Fruit fly (Drosophila melanogaster) whole organism, embryonic: Measurements from ENCODE around the gene CG10702.
A peak's percentile ranks its signal among the peaks of the same experiment; 100 is the strongest.

Source experiments
- Abd-B ChIP-seq: fragments of 200-800 bp; sonication (Bioruptor generic); optimal IDR thresholded peaks from 2 replicates; lab custom pipeline; 2018; ENCODE audit warnings: missing biosample characterization, mild to moderate bottlenecking, missing genetic modification characterization, moderate library complexity
- Bdp1 ChIP-seq: fragments of 200-800 bp; sonication (Bioruptor generic); optimal IDR thresholded peaks from 3 replicates; lab custom pipeline; 2016; ENCODE audit warnings: missing biosample characterization, missing genetic modification characterization
- CG1024 ChIP-seq: fragments of 200-800 bp; sonication (Bioruptor generic); IDR thresholded peaks from 2 replicates; pipeline ENCODE4 v1.3.6; 2022; ENCODE audit warnings: missing biosample characterization, missing genetic modification characterization
- CG10543 ChIP-seq: fragments of 200-800 bp; sonication (Bioruptor generic); optimal IDR thresholded peaks from 3 replicates; lab custom pipeline; 2017; ENCODE audit warnings: missing biosample characterization, mild to moderate bottlenecking, missing genetic modification characterization, moderate library complexity
- CG11504 ChIP-seq: fragments of 200-800 bp; sonication (Bioruptor generic); optimal IDR thresholded peaks from 3 replicates; lab custom pipeline; 2019; ENCODE audit warnings: missing biosample characterization, mild to moderate bottlenecking, missing genetic modification characterization, moderate library complexity
- CG12236 ChIP-seq: fragments of 200-800 bp; sonication (Bioruptor generic); optimal IDR thresholded peaks from 2 replicates; lab custom pipeline; 2016; ENCODE audit warnings: missing biosample characterization, missing genetic modification characterization
- CG12744 ChIP-seq: fragments of 200-800 bp; sonication (Bioruptor generic); optimal IDR thresholded peaks from 2 replicates; lab custom pipeline; 2016; ENCODE audit warnings: missing biosample characterization, missing genetic modification characterization
- CG14860 ChIP-seq: fragments of 200-800 bp; sonication (Bioruptor generic); IDR thresholded peaks from 3 replicates; pipeline ENCODE4 v1.3.6; 2022; ENCODE audit warnings: missing biosample characterization, missing genetic modification characterization; ENCODE audit not compliant: partially characterized antibody
- CG14965 ChIP-seq: fragments of 200-800 bp; sonication (Bioruptor generic); optimal IDR thresholded peaks from 2 replicates; lab custom pipeline; 2016; ENCODE audit warnings: missing biosample characterization, missing genetic modification characterization, borderline replicate concordance
- CG15269 ChIP-seq: fragments of 200-800 bp; sonication (Bioruptor generic); optimal IDR thresholded peaks from 2 replicates; lab custom pipeline; 2018; ENCODE audit warnings: missing biosample characterization, mild to moderate bottlenecking, missing genetic modification characterization, moderate library complexity
- CG17361 ChIP-seq: fragments of 200-800 bp; sonication (Bioruptor generic); IDR thresholded peaks from 3 replicates; pipeline ENCODE4 v1.3.6; 2022; ENCODE audit warnings: missing biosample characterization, missing genetic modification characterization
- CG2116 ChIP-seq: fragments of 200-800 bp; sonication (Bioruptor generic); optimal IDR thresholded peaks from 3 replicates; lab custom pipeline; 2018; ENCODE audit warnings: missing biosample characterization, mild to moderate bottlenecking, missing genetic modification characterization
- CG2678 ChIP-seq: fragments of 200-800 bp; sonication (Bioruptor generic); optimal IDR thresholded peaks from 3 replicates; lab custom pipeline; 2019; ENCODE audit warnings: missing biosample characterization, mild to moderate bottlenecking, missing genetic modification characterization, moderate library complexity
- CG32532 ChIP-seq: fragments of 200-800 bp; sonication (Bioruptor generic); IDR thresholded peaks from 2 replicates; pipeline ENCODE4 v1.3.6; 2022; ENCODE audit warnings: missing biosample characterization, missing genetic modification characterization
- CG4424 ChIP-seq: fragments of 200-800 bp; sonication (Bioruptor generic); optimal IDR thresholded peaks from 3 replicates; lab custom pipeline; 2016; ENCODE audit warnings: missing biosample characterization, missing genetic modification characterization
- CG7357 ChIP-seq: fragments of 200-800 bp; sonication (Bioruptor generic); IDR thresholded peaks from 3 replicates; pipeline ENCODE4 v1.3.6; 2022; ENCODE audit warnings: missing biosample characterization, missing genetic modification characterization
- CG7556 ChIP-seq: fragments of 200-800 bp; sonication (Bioruptor generic); optimal IDR thresholded peaks from 2 replicates; lab custom pipeline; 2017; ENCODE audit warnings: missing biosample characterization, mild to moderate bottlenecking, missing genetic modification characterization
- CG8944 ChIP-seq: fragments of 200-800 bp; sonication (Bioruptor generic); optimal IDR thresholded peaks from 3 replicates; lab custom pipeline; 2016; ENCODE audit warnings: missing biosample characterization, missing genetic modification characterization
- CG9797 ChIP-seq: fragments of 200-800 bp; sonication (Bioruptor generic); optimal IDR thresholded peaks from 3 replicates; lab custom pipeline; 2018; ENCODE audit warnings: missing biosample characterization, mild to moderate bottlenecking, missing genetic modification characterization
- CG9817 ChIP-seq: fragments of 200-800 bp; sonication (Bioruptor generic); optimal IDR thresholded peaks from 2 replicates; lab custom pipeline; 2018; ENCODE audit warnings: missing biosample characterization, mild to moderate bottlenecking, missing genetic modification characterization, moderate library complexity
- CHES-1-like ChIP-seq: fragments of 200-800 bp; sonication (Bioruptor generic); optimal IDR thresholded peaks from 2 replicates; lab custom pipeline; 2016; ENCODE audit warnings: missing biosample characterization, missing genetic modification characterization
- Dll ChIP-seq: fragments of 200-800 bp; sonication (Bioruptor generic); IDR thresholded peaks from 4 replicates; pipeline ENCODE4 v1.3.6; 2022; ENCODE audit warnings: missing biosample characterization, missing genetic modification characterization; ENCODE audit not compliant: partially characterized antibody
- Dp ChIP-seq: fragments of 200-800 bp; sonication (Bioruptor generic); optimal IDR thresholded peaks from 2 replicates; lab custom pipeline; 2018; ENCODE audit warnings: missing biosample characterization, mild to moderate bottlenecking, missing genetic modification characterization, moderate library complexity
- E2f2 ChIP-seq: fragments of 200-800 bp; sonication (Bioruptor generic); IDR thresholded peaks from 2 replicates; pipeline ENCODE4 v1.3.6; 2022; ENCODE audit warnings: missing biosample characterization, missing genetic modification characterization
- Fer2 ChIP-seq: fragments of 200-800 bp; sonication (Bioruptor generic); optimal IDR thresholded peaks from 2 replicates; lab custom pipeline; 2018; ENCODE audit warnings: missing biosample characterization, mild to moderate bottlenecking, missing genetic modification characterization, moderate library complexity
- GATAe ChIP-seq: fragments of 200-800 bp; sonication (Bioruptor generic); conservative IDR thresholded peaks from 2 replicates; pipeline ENCODE4 v1.3.6; 2022; ENCODE audit warnings: missing biosample characterization, missing genetic modification characterization
- Med ChIP-seq: fragments of 200-800 bp; sonication (Bioruptor generic); peaks from one replicate; lab custom pipeline; 2016; ENCODE audit warnings: missing biosample characterization, missing genetic modification characterization, mild to moderate bottlenecking, inconsistent platforms, moderate library complexity
- Meics ChIP-seq: fragments of 200-800 bp; sonication (Bioruptor generic); optimal IDR thresholded peaks from 2 replicates; lab custom pipeline; 2017; ENCODE audit warnings: missing biosample characterization, mild to moderate bottlenecking, missing genetic modification characterization
- NC2β ChIP-seq: fragments of 200-800 bp; sonication (Bioruptor generic); optimal IDR thresholded peaks from 2 replicates; lab custom pipeline; 2016; ENCODE audit warnings: missing biosample characterization, missing genetic modification characterization
- NK7.1 ChIP-seq: fragments of 200-800 bp; sonication (Bioruptor generic); optimal IDR thresholded peaks from 3 replicates; lab custom pipeline; 2016; ENCODE audit warnings: missing biosample characterization, missing genetic modification characterization
- Optix ChIP-seq: fragments of 200-800 bp; sonication (Bioruptor generic); IDR thresholded peaks from 3 replicates; pipeline ENCODE4 v1.3.6; 2022; ENCODE audit warnings: missing biosample characterization, missing genetic modification characterization
- Sin3A ChIP-seq: fragments of >200 bp; optimal IDR thresholded peaks from 2 replicates; lab custom pipeline; 2018
- Usf ChIP-seq: fragments of 200-800 bp; sonication (Bioruptor generic); optimal IDR thresholded peaks from 2 replicates; lab custom pipeline; 2017; ENCODE audit warnings: missing genotype, missing biosample characterization, missing genetic modification characterization
- br ChIP-seq: fragments of >200 bp; optimal IDR thresholded peaks from 2 replicates; lab custom pipeline; 2017
- cas ChIP-seq: fragments of 200-800 bp; sonication (Bioruptor generic); IDR thresholded peaks from 2 replicates; pipeline ENCODE4 v1.3.6; 2022; ENCODE audit warnings: missing biosample characterization, missing genetic modification characterization
- caup ChIP-seq: fragments of 200-800 bp; sonication (Bioruptor generic); optimal IDR thresholded peaks from 3 replicates; lab custom pipeline; 2017; ENCODE audit warnings: missing biosample characterization, mild to moderate bottlenecking, missing genetic modification characterization, moderate library complexity; ENCODE audit not compliant: severe bottlenecking
- crol ChIP-seq: fragments of 200-800 bp; sonication (Bioruptor generic); IDR thresholded peaks from 2 replicates; pipeline ENCODE4 v1.3.6; 2022; ENCODE audit warnings: missing biosample characterization, missing genetic modification characterization
- en ChIP-seq: fragments of 200-800 bp; sonication (Bioruptor generic); optimal IDR thresholded peaks from 2 replicates; lab custom pipeline; 2016; ENCODE audit warnings: missing biosample characterization, missing genetic modification characterization
- hb ChIP-seq: fragments of 200-800 bp; sonication (Bioruptor generic); IDR thresholded peaks from 3 replicates; pipeline ENCODE4 v1.3.6; 2022; ENCODE audit warnings: missing biosample characterization, missing genetic modification characterization; ENCODE audit not compliant: partially characterized antibody
- kni ChIP-seq: fragments of 200-800 bp; sonication (Bioruptor generic); optimal IDR thresholded peaks from 3 replicates; lab custom pipeline; 2017; ENCODE audit warnings: mild to moderate bottlenecking, missing biosample characterization, missing genetic modification reagents, missing genetic modification characterization
- knrl ChIP-seq: fragments of 200-800 bp; sonication (Bioruptor generic); IDR thresholded peaks from 3 replicates; pipeline ENCODE4 v1.3.6; 2022; ENCODE audit warnings: missing biosample characterization, missing genetic modification characterization; ENCODE audit not compliant: partially characterized antibody
- lbe ChIP-seq: fragments of 200-800 bp; sonication (Bioruptor generic); optimal IDR thresholded peaks from 2 replicates; lab custom pipeline; 2016; ENCODE audit warnings: missing biosample characterization, mild to moderate bottlenecking, missing genetic modification characterization
- lola ChIP-seq, 3 experiments: fragments of >200 bp in 2 of 3; fragments of 200-800 bp in 1 of 3; sonication (Bioruptor generic) in 1 of 3; optimal IDR thresholded peaks; 2 replicates each; lab custom pipeline; 2017 to 2019; ENCODE audit warnings: missing biosample characterization in 3 of 3, missing genetic modification characterization in 3 of 3, mild to moderate bottlenecking in 1 of 3, moderate library complexity in 1 of 3
- nerfin-1 ChIP-seq: fragments of 200-800 bp; sonication (Bioruptor generic); optimal IDR thresholded peaks from 3 replicates; lab custom pipeline; 2019; ENCODE audit warnings: missing biosample characterization, mild to moderate bottlenecking, missing genetic modification characterization, moderate library complexity
- nerfin-2 ChIP-seq: fragments of 200-800 bp; sonication (Bioruptor generic); IDR thresholded peaks from 2 replicates; pipeline ENCODE4 v1.3.6; 2022; ENCODE audit warnings: missing biosample characterization, missing genetic modification characterization; ENCODE audit not compliant: partially characterized antibody
- psq ChIP-seq: fragments of 200-800 bp; sonication (Bioruptor generic); optimal IDR thresholded peaks from 2 replicates; lab custom pipeline; 2017; ENCODE audit warnings: missing biosample characterization, missing genetic modification characterization
- usp ChIP-seq: fragments of >200 bp; optimal IDR thresholded peaks from 2 replicates; lab custom pipeline; 2017; ENCODE audit warnings: missing biosample characterization, missing genetic modification characterization
- vnd ChIP-seq: fragments of 200-800 bp; sonication (Bioruptor generic); IDR thresholded peaks from 3 replicates; pipeline ENCODE4 v1.3.6; 2022; ENCODE audit warnings: missing biosample characterization, missing genetic modification characterization; ENCODE audit not compliant: partially characterized antibody
- zfh1 ChIP-seq: fragments of 200-800 bp; sonication (Bioruptor generic); IDR thresholded peaks from 3 replicates; pipeline ENCODE4 v1.3.6; 2022; ENCODE audit warnings: missing biosample characterization, missing genetic modification characterization
- zfh2 ChIP-seq: fragments of 200-800 bp; sonication (Bioruptor generic); optimal IDR thresholded peaks from 2 replicates; lab custom pipeline; 2016; ENCODE audit warnings: missing biosample characterization, missing genetic modification characterization

CG10702 gene

dm6 chr2L:19026491-19027197 lies 43.0 kb downstream of the CG10702 start (continued):
- no peak for TF ChIP-seq psq (GFP tag; lab: Kevin White, UChicago)
- no peak; the same call in 1 of the 2 replicates for TF ChIP-seq CG32532
- peak; percentile 80 for TF ChIP-seq Med (GFP tag; lab: Kevin White, UChicago)
- TF ChIP-seq cas (GFP tag; lab: Robert Waterston, UW) = no peak
- TF ChIP-seq Abd-B = no peak
- TF ChIP-seq lola (GFP tag; optimal IDR thresholded peaks at IDR 0.05; lab: Kevin White, UChicago) = no peak
- TF ChIP-seq kni (GFP tag; lab: Kevin White, UChicago) = no peak
- peak; percentile 14 for TF ChIP-seq nerfin-1 (tag; lab: Kevin White, UChicago)
- TF ChIP-seq GATAe (GFP tag; lab: Robert Waterston, UW) = no peak
- TF ChIP-seq hb (GFP tag; lab: Robert Waterston, UW) = no peak
- TF ChIP-seq knrl (GFP tag; lab: Robert Waterston, UW) = no peak
- no peak for TF ChIP-seq CG2116
- no peak for TF ChIP-seq Sin3A
- TF ChIP-seq E2f2 (GFP tag; lab: Robert Waterston, UW) = peak; percentile 35; the same call in 1 of the 2 replicates
- TF ChIP-seq Meics (GFP tag; lab: Kevin White, UChicago) = peak; percentile 77
- TF ChIP-seq CG14860 (GFP tag; lab: Robert Waterston, UW) = no peak
- no peak for TF ChIP-seq Dll (GFP tag; lab: Robert Waterston, UW)
- TF ChIP-seq crol = peak; percentile 79
- no peak; the same call in 2 of the 3 replicates for TF ChIP-seq Optix (GFP tag; lab: Robert Waterston, UW)
- TF ChIP-seq CG2678 (tag; lab: Kevin White, UChicago) = peak; percentile 86
- peak; percentile 45 for TF ChIP-seq zfh2 (GFP tag; lab: Kevin White, UChicago)
- no peak for TF ChIP-seq Bdp1 (GFP tag; lab: Kevin White, UChicago)
- TF ChIP-seq CG8944 (GFP tag; lab: Kevin White, UChicago) = no peak
- TF ChIP-seq nerfin-2 = no peak
- TF ChIP-seq br (lab: Kevin White, UChicago) = no peak
- peak; percentile 33 for TF ChIP-seq Fer2 (tag; lab: Kevin White, UChicago)
- peak; percentile 88 for TF ChIP-seq CG7556
- TF ChIP-seq en (GFP tag; lab: Kevin White, UChicago) = no peak
- TF ChIP-seq usp (GFP tag; lab: Kevin White, UChicago) = no peak
- peak; percentile 31 for TF ChIP-seq CG12744 (GFP tag; lab: Kevin White, UChicago)
- TF ChIP-seq CG4424 (GFP tag; lab: Kevin White, UChicago) = peak; percentile 27
- TF ChIP-seq CG11504 = peak; percentile 46
- no peak for TF ChIP-seq CG12236 (GFP tag; lab: Kevin White, UChicago)
- TF ChIP-seq zfh1 = no peak
- peak; percentile 61 for TF ChIP-seq caup
- no peak for TF ChIP-seq vnd (GFP tag; lab: Robert Waterston, UW)
- TF ChIP-seq NC2β = no peak
- no peak for TF ChIP-seq CG1024 (GFP tag; lab: Robert Waterston, UW)
- peak; percentile 22 for TF ChIP-seq CG9817 (tag; lab: Kevin White, UChicago)
- TF ChIP-seq CG7357 (GFP tag; lab: Robert Waterston, UW) = peak; percentile 43; the same call in 1 of the 3 replicates
- no peak for TF ChIP-seq CG9797 (GFP tag; lab: Kevin White, UChicago)
- peak; percentile 6 for TF ChIP-seq Usf (GFP tag; lab: Kevin White, UChicago)
- no peak for TF ChIP-seq CG14965 (GFP tag; lab: Kevin White, UChicago)
- peak; percentile 53; the same call in 2 of the 3 replicates for TF ChIP-seq CG17361 (GFP tag; lab: Robert Waterston, UW)
- no peak for TF ChIP-seq NK7.1 (GFP tag; lab: Kevin White, UChicago)
- peak; percentile 65 for TF ChIP-seq CG15269
- TF ChIP-seq CHES-1-like (GFP tag; lab: Kevin White, UChicago) = no peak
- TF ChIP-seq Dp = no peak
- TF ChIP-seq lbe (GFP tag; lab: Kevin White, UChicago) = no peak
- TF ChIP-seq CG10543 = peak; percentile 64
